Fruit fly (Drosophila melanogaster): ENCODE results near the gene CG6885.

The CG6885 gene

DNA sequence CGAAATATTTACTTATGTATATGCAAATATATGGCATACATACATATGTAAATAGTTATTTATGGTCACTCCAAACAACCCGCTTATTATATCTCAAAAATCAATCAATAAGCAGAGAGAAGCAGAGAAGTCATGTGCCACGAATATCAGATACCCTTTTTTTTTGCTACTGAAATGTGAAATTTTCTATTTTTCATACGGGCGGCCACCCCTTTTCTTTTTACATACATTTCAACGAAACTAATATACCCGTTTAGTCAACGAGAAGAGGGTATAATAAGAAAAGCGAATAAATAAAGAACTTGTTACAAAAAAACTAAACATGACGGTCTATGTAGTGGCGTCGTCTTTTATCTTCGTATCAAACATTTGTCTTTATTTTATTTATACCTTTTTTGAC, 40.3 kb downstream of the CG6885 start (continued):
- TF ChIP-seq CG4730 (GFP tag; IDR thresholded peaks at IDR 0.05) (peak; percentile 68), CG43689 (GFP tag; IDR thresholded peaks at IDR 0.05) (peak; percentile 57; the same call in 1 of the 2 replicates), rib (GFP tag; IDR thresholded peaks at IDR 0.05) (no peak), CG32767 (GFP tag; IDR thresholded peaks at IDR 0.05) (peak; percentile 41; the same call in 1 of the 2 replicates), CG1647 (GFP tag; optimal IDR thresholded peaks at IDR 0.05) (no peak), sqz (GFP tag; optimal IDR thresholded peaks at IDR 0.05) (no peak), Asciz (GFP tag; optimal IDR thresholded peaks at IDR 0.05) (peak; percentile 61), CG15073 (GFP tag; optimal IDR thresholded peaks at IDR 0.05) (no peak), lab (GFP tag; optimal IDR thresholded peaks at IDR 0.05) (peak; percentile 79), CG11504 (tag; optimal IDR thresholded peaks at IDR 0.05) (peak; percentile 79), zf30C (GFP tag; optimal IDR thresholded peaks at IDR 0.05) (no peak), fd64A (GFP tag; optimal IDR thresholded peaks at IDR 0.05) (no peak), B-H1 (GFP tag; IDR thresholded peaks at IDR 0.05) (peak; percentile 74; the same call in 2 of the 3 replicates), Meics (GFP tag; optimal IDR thresholded peaks at IDR 0.05) (peak; percentile 51), CG7745 (tag; optimal IDR thresholded peaks at IDR 0.05) (no peak), fd3F (GFP tag; optimal IDR thresholded peaks at IDR 0.05) (peak; percentile 68), CG6791 (GFP tag; IDR thresholded peaks at IDR 0.05; ENCODE audit: partially characterized antibody) (no peak), CG12071 (GFP tag; optimal IDR thresholded peaks at IDR 0.05) (peak; percentile 35), scrt (GFP tag; optimal IDR thresholded peaks at IDR 0.05) (no peak), CG11560 (tag; IDR thresholded peaks at IDR 0.05) (no peak), CG30020 (tag; optimal IDR thresholded peaks at IDR 0.05) (no peak), Taf1 (GFP tag; IDR thresholded peaks at IDR 0.05) (no peak), Awh (GFP tag; IDR thresholded peaks at IDR 0.05) (peak; percentile 65), trh (GFP tag; optimal IDR thresholded peaks at IDR 0.05) (no peak), Hr78 (GFP tag; optimal IDR thresholded peaks at IDR 0.05) (no peak), Hmr (GFP tag; optimal IDR thresholded peaks at IDR 0.05) (peak; percentile 44), H2.0 (GFP tag; IDR thresholded peaks at IDR 0.05) (peak; percentile 86), CG13296 (GFP tag; optimal IDR thresholded peaks at IDR 0.05) (peak; percentile 15), slbo (GFP tag; IDR thresholded peaks at IDR 0.05) (peak; percentile 66), Sry-δ (GFP tag; optimal IDR thresholded peaks at IDR 0.05) (peak; percentile 6), CG11695 (GFP tag; IDR thresholded peaks at IDR 0.05) (peak; percentile 65), Gsc (GFP tag; IDR thresholded peaks at IDR 0.05) (no peak), Mad (GFP tag; optimal IDR thresholded peaks at IDR 0.05) (peak; percentile 30), CG7963 (GFP tag; IDR thresholded peaks at IDR 0.05; ENCODE audit: partially characterized antibody) (no peak), CG13287 (GFP tag; IDR thresholded peaks at IDR 0.05; ENCODE audit: partially characterized antibody) (no peak), Nf-YC (tag; optimal IDR thresholded peaks at IDR 0.05) (no peak), lilli (GFP tag; optimal IDR thresholded peaks at IDR 0.05) (peak; percentile 45), sd (tag; optimal IDR thresholded peaks at IDR 0.05) (peak; percentile 10), Deaf1 (tag; optimal IDR thresholded peaks at IDR 0.05) (peak; percentile 4), lmd (GFP tag; IDR thresholded peaks at IDR 0.05) (peak; percentile 77), repo (GFP tag; optimal IDR thresholded peaks at IDR 0.05) (no peak), sima (GFP tag; optimal IDR thresholded peaks at IDR 0.05) (no peak), CG10979 (tag; optimal IDR thresholded peaks at IDR 0.05) (no peak), gce (GFP tag; IDR thresholded peaks at IDR 0.05) (peak; percentile 57; the same call in 1 of the 3 replicates), Drgx (GFP tag; IDR thresholded peaks at IDR 0.05) (peak; percentile 51), Dip3 (GFP tag; optimal IDR thresholded peaks at IDR 0.05) (no peak), eve (GFP tag; optimal IDR thresholded peaks at IDR 0.05) (no peak), tup (GFP tag; optimal IDR thresholded peaks at IDR 0.05) (no peak), ssp (GFP tag; IDR thresholded peaks at IDR 0.05) (peak; percentile 32; the same call in 1 of the 2 replicates), nerfin-2 (GFP tag; IDR thresholded peaks at IDR 0.05; ENCODE audit: partially characterized antibody) (peak; percentile 38; the same call in 1 of the 2 replicates), her (GFP tag; optimal IDR thresholded peaks at IDR 0.05) (peak; percentile 5)

Data from whole organism, embryonic.